Worm (Caenorhabditis elegans): ENCODE data around the gene clx-1.
A peak's percentile ranks its signal among the peaks of the same experiment; 100 is the strongest.

Gene clx-1

ce11 chrIV:7775725-7776124 is 41.3 kb downstream of the clx-1 start, which contains the start of gene swd-2.1:
Gene swd-2.1, plus strand, starts transcription at chrIV:7776025.
- no peak for TF ChIP-seq snpc-4 (GFP tag; optimal IDR thresholded peaks at IDR 0.05)
- TF ChIP-seq snpc-4 (tag; optimal IDR thresholded peaks at IDR 0.05): no peak
- TF ChIP-seq F57C9.4 (tag; optimal IDR thresholded peaks at IDR 0.05): no peak
- TF ChIP-seq dpl-1 (GFP tag; optimal IDR thresholded peaks at IDR 0.05): no peak
- no peak for TF ChIP-seq Y56A3A.18 (GFP tag; IDR thresholded peaks at IDR 0.05)
- TF ChIP-seq hrde-1 (tag; optimal IDR thresholded peaks at IDR 0.05; ENCODE audit: borderline replicate concordance): no peak
- no peak for TF ChIP-seq chd-7 (tag; optimal IDR thresholded peaks at IDR 0.05)

- peak; percentile 30; the same call in 1 of the 2 replicates for TF ChIP-seq madf-6 (GFP tag; IDR thresholded peaks at IDR 0.05)
- TF ChIP-seq F52B5.7 (tag; optimal IDR thresholded peaks at IDR 0.05): no peak
- no peak for TF ChIP-seq hmg-20 (GFP tag; IDR thresholded peaks at IDR 0.05)
- no peak for TF ChIP-seq cebp-1 (GFP tag; IDR thresholded peaks at IDR 0.05)
- TF ChIP-seq cebp-1 (tag; optimal IDR thresholded peaks at IDR 0.05): peak; percentile 8
- TF ChIP-seq ztf-18 (tag; optimal IDR thresholded peaks at IDR 0.05): no peak
- no peak for TF ChIP-seq Y95B8A.8 (GFP tag; IDR thresholded peaks at IDR 0.05)
- TF ChIP-seq ets-4 (GFP tag; optimal IDR thresholded peaks at IDR 0.05): no peak
- TF ChIP-seq pha-4 (tag; optimal IDR thresholded peaks at IDR 0.05): no peak
- TF ChIP-seq nfya-2 (GFP tag; IDR thresholded peaks at IDR 0.05): no peak
- TF ChIP-seq snpc-4 (GFP tag; optimal IDR thresholded peaks at IDR 0.05): no peak
- TF ChIP-seq snpc-4 (tag; optimal IDR thresholded peaks at IDR 0.05): no peak
- no peak for TF ChIP-seq cebp-2 (GFP tag; IDR thresholded peaks at IDR 0.05)
- TF ChIP-seq B0261.1 (tag; optimal IDR thresholded peaks at IDR 0.05): no peak
- peak; percentile 8 for TF ChIP-seq hrde-1 (tag; optimal IDR thresholded peaks at IDR 0.05; ENCODE audit: borderline replicate concordance)
- TF ChIP-seq egl-44 (GFP tag; IDR thresholded peaks at IDR 0.05): no peak
- no peak for TF ChIP-seq rec-8 (tag; optimal IDR thresholded peaks at IDR 0.05)
- no peak for TF ChIP-seq ccch-3 (GFP tag; optimal IDR thresholded peaks at IDR 0.05)
- TF ChIP-seq snpc-1.3 (tag; optimal IDR thresholded peaks at IDR 0.05; ENCODE audit: insufficient read depth): no peak
- no peak for TF ChIP-seq ztf-22 (GFP tag; optimal IDR thresholded peaks at IDR 0.05)
- TF ChIP-seq nhr-179 (tag; optimal IDR thresholded peaks at IDR 0.05): no peak
- TF ChIP-seq F39B2.1 (GFP tag; IDR thresholded peaks at IDR 0.05): no peak
- TF ChIP-seq unc-62 (GFP tag; optimal IDR thresholded peaks at IDR 0.05): no peak
- TF ChIP-seq let-526 (GFP tag; IDR thresholded peaks at IDR 0.05): no peak
- no peak for TF ChIP-seq sea-2 (GFP tag; IDR thresholded peaks at IDR 0.05)
These were observed 44.4 kb downstream of the clx-1 start, which contains the start of gene rpap-3 for ce11 chrIV:7778865-7779264. Gene rpap-3, minus strand, starts transcription at chrIV:7778965.

ce11 chrIV:7782292-7782691 is 47.8 kb downstream of the clx-1 start, which contains the start of gene sec-10:
Gene sec-10, minus strand, starts transcription at chrIV:7782499.
- TF ChIP-seq F55B11.4 (tag; optimal IDR thresholded peaks at IDR 0.05; ENCODE audit: borderline replicate concordance, insufficient read depth) (no peak), B0336.3 (GFP tag; IDR thresholded peaks at IDR 0.05) (peak; percentile 72; the same call in 1 of the 2 replicates), let-607 (tag; optimal IDR thresholded peaks at IDR 0.05) (no peak), athp-1 (tag; optimal IDR thresholded peaks at IDR 0.05) (peak; percentile 73), tbp1 (GFP tag; optimal IDR thresholded peaks at IDR 0.05) (peak; percentile 19), unc-130 (GFP tag; optimal IDR thresholded peaks at IDR 0.05) (no peak), cebp-1 (GFP tag; IDR thresholded peaks at IDR 0.05) (no peak), cebp-1 (tag; optimal IDR thresholded peaks at IDR 0.05) (no peak), madf-6 (GFP tag; IDR thresholded peaks at IDR 0.05) (peak; percentile 16; the same call in 1 of the 2 replicates), mcd-1 (GFP tag; IDR thresholded peaks at IDR 0.05) (peak; percentile 35; the same call in 1 of the 2 replicates), Y95B8A.8 (GFP tag; IDR thresholded peaks at IDR 0.05) (no peak), repo-1 (tag; optimal IDR thresholded peaks at IDR 0.05) (peak; percentile 12), mes-4 (tag; optimal IDR thresholded peaks at IDR 0.05) (no peak), D2030.7 (GFP tag; IDR thresholded peaks at IDR 0.05) (no peak), pbrm-1 (GFP tag; IDR thresholded peaks at IDR 0.05) (0 out of 2 replicates have a peak, but pooled peaks have one; percentile 35), hlh-12 (tag; optimal IDR thresholded peaks at IDR 0.05) (no peak), atf-7 (tag; optimal IDR thresholded peaks at IDR 0.05) (peak; percentile 16), gei-17 (GFP tag; optimal IDR thresholded peaks at IDR 0.05) (no peak), tlf-1 (GFP tag; optimal IDR thresholded peaks at IDR 0.05) (peak; percentile 28), efl-1 (GFP tag; optimal IDR thresholded peaks at IDR 0.05) (no peak), madf-3 (GFP tag; IDR thresholded peaks at IDR 0.05) (0 out of 2 replicates have a peak, but pooled peaks have one; percentile 40), aptf-2 (GFP tag; conservative IDR thresholded peaks at IDR 0.05) (no peak)
